Fruit fly (Drosophila melanogaster) whole organism, adult: ENCODE data around the gene CG43333.

Experiments
- CG11617 ChIP-seq: fragments of 200-800 bp; sonication (Bioruptor generic); optimal IDR thresholded peaks from 2 replicates; lab custom pipeline; 2017; ENCODE audit warnings: mild to moderate bottlenecking, missing biosample characterization, missing genetic modification reagents, missing genetic modification characterization
- CG12768 ChIP-seq: fragments of 200-800 bp; sonication (Bioruptor generic); optimal IDR thresholded peaks from 2 replicates; lab custom pipeline; 2017; ENCODE audit warnings: missing biosample characterization, missing genetic modification characterization, mild to moderate bottlenecking, moderate library complexity, missing genetic modification reagents
- CG14711 ChIP-seq: fragments of 200-800 bp; sonication (Bioruptor generic); optimal IDR thresholded peaks from 2 replicates; lab custom pipeline; 2018; ENCODE audit warnings: missing biosample characterization, mild to moderate bottlenecking, missing genetic modification characterization, moderate library complexity
- CG1620 ChIP-seq: fragments of 200-800 bp; sonication (Bioruptor generic); optimal IDR thresholded peaks from 2 replicates; lab custom pipeline; 2016; ENCODE audit warnings: missing biosample characterization, missing genetic modification characterization
- CG33017 ChIP-seq: fragments of 200-800 bp; sonication (Bioruptor generic); optimal IDR thresholded peaks from 2 replicates; lab custom pipeline; 2018; ENCODE audit warnings: missing biosample characterization, mild to moderate bottlenecking, missing genetic modification characterization, moderate library complexity
- CG5204 ChIP-seq: fragments of 200-800 bp; sonication (Bioruptor generic); optimal IDR thresholded peaks from 2 replicates; lab custom pipeline; 2016; ENCODE audit warnings: missing biosample characterization, missing genetic modification characterization
- CG7045 ChIP-seq: fragments of 200-800 bp; sonication (Bioruptor generic); optimal IDR thresholded peaks from 2 replicates; lab custom pipeline; 2017; ENCODE audit warnings: missing biosample characterization, mild to moderate bottlenecking, missing genetic modification characterization
- CG7101 ChIP-seq: fragments of 200-800 bp; sonication (Bioruptor generic); optimal IDR thresholded peaks from 2 replicates; lab custom pipeline; 2018; ENCODE audit warnings: missing biosample characterization, mild to moderate bottlenecking, missing genetic modification characterization, moderate library complexity
- Clk ChIP-seq: fragments of 200-800 bp; sonication (Bioruptor generic); optimal IDR thresholded peaks from 2 replicates; lab custom pipeline; 2017; ENCODE audit warnings: missing biosample characterization, missing genetic modification characterization
- Crg-1 ChIP-seq: fragments of 200-800 bp; sonication (Bioruptor generic); optimal IDR thresholded peaks from 2 replicates; lab custom pipeline; 2016; ENCODE audit warnings: missing biosample characterization, missing genetic modification characterization
- Hr96 ChIP-seq: fragments of 200-800 bp; sonication (Bioruptor generic); optimal IDR thresholded peaks from 2 replicates; lab custom pipeline; 2016; ENCODE audit warnings: missing biosample characterization, missing genetic modification characterization
- Mnt ChIP-seq: fragments of 200-800 bp; sonication (Bioruptor generic); optimal IDR thresholded peaks from 2 replicates; lab custom pipeline; 2016; ENCODE audit warnings: missing biosample characterization, mild to moderate bottlenecking, missing genetic modification characterization
- bab1 ChIP-seq: fragments of 200-800 bp; sonication (Bioruptor generic); optimal IDR thresholded peaks from 3 replicates; lab custom pipeline; 2019; ENCODE audit warnings: missing biosample characterization, mild to moderate bottlenecking, missing genetic modification characterization, moderate library complexity
- cic ChIP-seq: fragments of 200-800 bp; sonication (Bioruptor generic); optimal IDR thresholded peaks from 2 replicates; lab custom pipeline; 2017; ENCODE audit warnings: missing biosample characterization, mild to moderate bottlenecking, missing genetic modification characterization, moderate library complexity
- cnc ChIP-seq, 2 experiments: fragments of >200 bp; optimal IDR thresholded peaks; 2 replicates each; lab custom pipeline; 2017
- kay ChIP-seq: fragments of 200-800 bp; sonication (Bioruptor generic); peaks from one replicate; lab custom pipeline; 2016; ENCODE audit warnings: missing biosample characterization, missing genetic modification characterization, borderline replicate concordance
- ovo ChIP-seq: fragments of 200-800 bp; sonication (Bioruptor generic); optimal IDR thresholded peaks from 2 replicates; lab custom pipeline; 2016; ENCODE audit warnings: missing biosample characterization, missing genetic modification characterization
- pad ChIP-seq: fragments of 200-800 bp; sonication (Bioruptor generic); optimal IDR thresholded peaks from 3 replicates; lab custom pipeline; 2017; ENCODE audit warnings: missing biosample characterization, missing genetic modification characterization, mild to moderate bottlenecking, moderate library complexity, missing genetic modification reagents
- tj ChIP-seq: fragments of 200-800 bp; sonication (Bioruptor generic); optimal IDR thresholded peaks from 3 replicates; lab custom pipeline; 2017; ENCODE audit warnings: missing biosample characterization, mild to moderate bottlenecking, missing genetic modification characterization, moderate library complexity
- toe ChIP-seq: fragments of 200-800 bp; sonication (Bioruptor generic); optimal IDR thresholded peaks from 2 replicates; lab custom pipeline; 2016; ENCODE audit warnings: missing biosample characterization, missing genetic modification characterization

Gene CG43333

dm6 chr2L:14157993-14158392, 22.5 kb downstream of the CG43333 start:
- TF ChIP-seq CG5204 (GFP tag; lab: Kevin White, UChicago), result no peak
- no peak for TF ChIP-seq Mnt (GFP tag; lab: Kevin White, UChicago)
- no peak for TF ChIP-seq CG14711
- no peak for TF ChIP-seq Crg-1 (GFP tag; lab: Kevin White, UChicago)
- no peak for TF ChIP-seq CG1620 (GFP tag; lab: Kevin White, UChicago)
- no peak for TF ChIP-seq tj (GFP tag; lab: Kevin White, UChicago)
- no peak for TF ChIP-seq toe (GFP tag; lab: Kevin White, UChicago)
- no peak for TF ChIP-seq pad (GFP tag; lab: Kevin White, UChicago)

dm6 chr2L:14146368-14146767, 34.1 kb downstream of the CG43333 start:
- TF ChIP-seq CG1620 (GFP tag; lab: Kevin White, UChicago) (no peak), Crg-1 (GFP tag; lab: Kevin White, UChicago) (no peak), CG7045 (GFP tag; lab: Kevin White, UChicago) (no peak), CG14711 (no peak), Clk (GFP tag; lab: Kevin White, UChicago) (no peak), ovo (GFP tag; lab: Kevin White, UChicago) (no peak), tj (GFP tag; lab: Kevin White, UChicago) (no peak), pad (GFP tag; lab: Kevin White, UChicago) (no peak), CG12768 (no peak), CG5204 (GFP tag; lab: Kevin White, UChicago) (no peak), bab1 (GFP tag; lab: Kevin White, UChicago) (no peak), toe (GFP tag; lab: Kevin White, UChicago) (no peak), cic (no peak), cnc (optimal IDR thresholded peaks at IDR 0.05; lab: Kevin White, UChicago) (no peak), CG7101 (tag; lab: Kevin White, UChicago) (no peak), Hr96 (GFP tag; lab: Kevin White, UChicago) (no peak), CG11617 (GFP tag; lab: Kevin White, UChicago) (no peak), CG33017 (no peak)

- TF ChIP-seq ovo (GFP tag; lab: Kevin White, UChicago), result no peak
- TF ChIP-seq pad (GFP tag; lab: Kevin White, UChicago), result no peak
- no peak for TF ChIP-seq CG33017
- no peak for TF ChIP-seq Hr96 (GFP tag; lab: Kevin White, UChicago)
- TF ChIP-seq CG7101 (tag; lab: Kevin White, UChicago), result no peak
- TF ChIP-seq bab1 (GFP tag; lab: Kevin White, UChicago), result no peak
- no peak for TF ChIP-seq toe (GFP tag; lab: Kevin White, UChicago)
- TF ChIP-seq CG12768, result no peak
- TF ChIP-seq CG7045 (GFP tag; lab: Kevin White, UChicago), result no peak
- TF ChIP-seq Clk (GFP tag; lab: Kevin White, UChicago), result no peak
- TF ChIP-seq tj (GFP tag; lab: Kevin White, UChicago), result no peak
- TF ChIP-seq CG11617 (GFP tag; lab: Kevin White, UChicago), result no peak
- TF ChIP-seq Mnt (GFP tag; lab: Kevin White, UChicago), result no peak
- TF ChIP-seq CG1620 (GFP tag; lab: Kevin White, UChicago), result no peak
- no peak for TF ChIP-seq cic
- no peak for TF ChIP-seq cnc (optimal IDR thresholded peaks at IDR 0.05; lab: Kevin White, UChicago)
- TF ChIP-seq CG5204 (GFP tag; lab: Kevin White, UChicago), result no peak
- no peak for TF ChIP-seq Crg-1 (GFP tag; lab: Kevin White, UChicago)
- TF ChIP-seq kay, result no peak
- no peak for TF ChIP-seq CG14711
These were observed 37.6 kb downstream of the CG43333 start for dm6 chr2L:14142842-14143241.

- no peak for TF ChIP-seq kay
- no peak for TF ChIP-seq ovo (GFP tag; lab: Kevin White, UChicago)
- no peak for TF ChIP-seq Hr96 (GFP tag; lab: Kevin White, UChicago)
- no peak for TF ChIP-seq cic
- no peak for TF ChIP-seq CG7045 (GFP tag; lab: Kevin White, UChicago)
- TF ChIP-seq bab1 (GFP tag; lab: Kevin White, UChicago), result no peak
- no peak for TF ChIP-seq CG33017
- TF ChIP-seq CG11617 (GFP tag; lab: Kevin White, UChicago), result no peak
- TF ChIP-seq CG12768, result no peak
- no peak for TF ChIP-seq CG7101 (tag; lab: Kevin White, UChicago)
- TF ChIP-seq CG1620 (GFP tag; lab: Kevin White, UChicago), result no peak
- no peak for TF ChIP-seq Mnt (GFP tag; lab: Kevin White, UChicago)
- TF ChIP-seq Clk (GFP tag; lab: Kevin White, UChicago), result no peak
These were observed 39.2 kb downstream of the CG43333 start for dm6 chr2L:14141238-14141637.

dm6 chr2L:14136197-14136596, 44.3 kb downstream of the CG43333 start:
- TF ChIP-seq CG11617 (GFP tag; lab: Kevin White, UChicago) (no peak), tj (GFP tag; lab: Kevin White, UChicago) (no peak), CG1620 (GFP tag; lab: Kevin White, UChicago) (no peak)

- no peak for TF ChIP-seq CG5204 (GFP tag; lab: Kevin White, UChicago)
- TF ChIP-seq bab1 (GFP tag; lab: Kevin White, UChicago), result no peak
- no peak for TF ChIP-seq kay
- TF ChIP-seq Hr96 (GFP tag; lab: Kevin White, UChicago), result no peak
- TF ChIP-seq cic, result no peak
These were observed 46.6 kb downstream of the CG43333 start for dm6 chr2L:14133562-14134539.
